Fruit fly (Drosophila melanogaster): Measurements from ENCODE around the gene CG8100.

- no peak for TF ChIP-seq psq (optimal IDR thresholded peaks at IDR 0.05)
- TF ChIP-seq CG8478 (optimal IDR thresholded peaks at IDR 0.05), result no peak
- TF ChIP-seq pan (optimal IDR thresholded peaks at IDR 0.05), result no peak
- no peak for TF ChIP-seq EcR (GFP tag; optimal IDR thresholded peaks at IDR 0.05)
Measured at dm6 chr3L:14037655-14038644, 45.5 kb upstream of the CG8100 start.
